Fruit fly (Drosophila melanogaster): ENCODE data around the gene Galt.
A peak's percentile ranks its signal among the peaks of the same experiment; 100 is the strongest.

Gene Galt

dm6 chr2L:6693794-6694254, 26.0 kb upstream of the Galt start (continued):
- TF ChIP-seq schlank (tag; optimal IDR thresholded peaks at IDR 0.05) (no peak), E2f1 (GFP tag; IDR thresholded peaks at IDR 0.05) (0 out of 2 replicates have a peak, but pooled peaks have one; percentile 10), maf-S (GFP tag; optimal IDR thresholded peaks at IDR 0.05) (no peak), lola (GFP tag; optimal IDR thresholded peaks at IDR 0.05) (peak in 1 of 3 experiments; percentile 80), CG17802 (tag; optimal IDR thresholded peaks at IDR 0.05) (no peak), ac (GFP tag; optimal IDR thresholded peaks at IDR 0.05) (no peak), CG6683 (GFP tag; optimal IDR thresholded peaks at IDR 0.05) (no peak), en (GFP tag; optimal IDR thresholded peaks at IDR 0.05) (no peak), Dek (tag; optimal IDR thresholded peaks at IDR 0.05) (no peak), CG2116 (GFP tag; optimal IDR thresholded peaks at IDR 0.05) (peak; percentile 3), Bgb (GFP tag; IDR thresholded peaks at IDR 0.05; ENCODE audit: partially characterized antibody) (no peak), Hmr (GFP tag; optimal IDR thresholded peaks at IDR 0.05) (peak; percentile 43), CG4707 (GFP tag; optimal IDR thresholded peaks at IDR 0.05) (no peak), Six4 (GFP tag; optimal IDR thresholded peaks at IDR 0.05) (peak; percentile 41), CG11085 (GFP tag; IDR thresholded peaks at IDR 0.05) (no peak), CG12769 (tag; optimal IDR thresholded peaks at IDR 0.05) (no peak), ems (GFP tag; optimal IDR thresholded peaks at IDR 0.05) (no peak), Elba2 (GFP tag; optimal IDR thresholded peaks at IDR 0.05) (no peak), H15 (GFP tag; IDR thresholded peaks at IDR 0.05) (no peak), pho (GFP tag; optimal IDR thresholded peaks at IDR 0.05) (no peak), hkb (optimal IDR thresholded peaks at IDR 0.05) (no peak), hkb (GFP tag; IDR thresholded peaks at IDR 0.05) (0 out of 2 replicates have a peak, but pooled peaks have one; percentile 9), fru (optimal IDR thresholded peaks at IDR 0.05) (no peak), Hsf (GFP tag; optimal IDR thresholded peaks at IDR 0.05) (peak; percentile 21), sqz (GFP tag; optimal IDR thresholded peaks at IDR 0.05) (peak; percentile 31), bcd (GFP tag; optimal IDR thresholded peaks at IDR 0.05) (peak; percentile 27), sr (GFP tag; IDR thresholded peaks at IDR 0.05) (no peak), Scr (GFP tag; IDR thresholded peaks at IDR 0.05; ENCODE audit: partially characterized antibody) (no peak), Hmx (GFP tag; optimal IDR thresholded peaks at IDR 0.05) (no peak), Xbp1 (GFP tag; optimal IDR thresholded peaks at IDR 0.05) (peak; percentile 23), CG15479 (GFP tag; optimal IDR thresholded peaks at IDR 0.05) (no peak), CG2875 (GFP tag; optimal IDR thresholded peaks at IDR 0.05) (peak; percentile 50), ato (GFP tag; IDR thresholded peaks at IDR 0.05; ENCODE audit: partially characterized antibody) (no peak), CG17186 (GFP tag; optimal IDR thresholded peaks at IDR 0.05) (no peak), cato (GFP tag; optimal IDR thresholded peaks at IDR 0.05; ENCODE audit: borderline replicate concordance) (no peak), Blimp-1 (GFP tag; optimal IDR thresholded peaks at IDR 0.05) (peak; percentile 29), MBD-R2 (GFP tag; IDR thresholded peaks at IDR 0.05) (no peak), zf30C (GFP tag; optimal IDR thresholded peaks at IDR 0.05) (no peak), slp2 (GFP tag; optimal IDR thresholded peaks at IDR 0.05) (no peak), zfh2 (GFP tag; optimal IDR thresholded peaks at IDR 0.05) (peak; percentile 0), CG31441 (GFP tag; IDR thresholded peaks at IDR 0.05) (peak; percentile 70), dmrt99B (tag; optimal IDR thresholded peaks at IDR 0.05) (peak; percentile 75), CG10267 (tag; optimal IDR thresholded peaks at IDR 0.05) (peak; percentile 79), CG14710 (tag; optimal IDR thresholded peaks at IDR 0.05) (peak; percentile 63), lbe (GFP tag; optimal IDR thresholded peaks at IDR 0.05) (no peak), gt (GFP tag; IDR thresholded peaks at IDR 0.05) (no peak), Atf3 (GFP tag; optimal IDR thresholded peaks at IDR 0.05) (no peak), CG13775 (GFP tag; optimal IDR thresholded peaks at IDR 0.05) (peak; percentile 41), CG8388 (GFP tag; optimal IDR thresholded peaks at IDR 0.05) (peak; percentile 55), CG9437 (GFP tag; optimal IDR thresholded peaks at IDR 0.05) (peak; percentile 59), pros (GFP tag; optimal IDR thresholded peaks at IDR 0.05) (no peak)

Measured in whole organism, embryonic.